Worm (Caenorhabditis elegans): Measurements from ENCODE around the gene grd-5.

ce11 chrV:8667230-8668021, 48.6 kb downstream of the grd-5 start:
- no peak for TF ChIP-seq nhr-11 (tag; optimal IDR thresholded peaks at IDR 0.05)
- no peak for TF ChIP-seq nhr-77 (tag; optimal IDR thresholded peaks at IDR 0.05)
- TF ChIP-seq alr-1 (tag; optimal IDR thresholded peaks at IDR 0.05; ENCODE audit: borderline replicate concordance): no peak
- no peak for TF ChIP-seq ama-1 (optimal IDR thresholded peaks at IDR 0.05)
- no peak for TF ChIP-seq egl-27 (tag; optimal IDR thresholded peaks at IDR 0.05)
- TF ChIP-seq zag-1 (tag; optimal IDR thresholded peaks at IDR 0.05): no peak
- TF ChIP-seq ceh-82 (tag; optimal IDR thresholded peaks at IDR 0.05): no peak
- no peak for TF ChIP-seq dpl-1 (GFP tag; optimal IDR thresholded peaks at IDR 0.05)
- TF ChIP-seq nhr-12 (tag; optimal IDR thresholded peaks at IDR 0.05): no peak
- TF ChIP-seq jun-1 (tag; optimal IDR thresholded peaks at IDR 0.05): no peak
- TF ChIP-seq ces-1 (GFP tag; optimal IDR thresholded peaks at IDR 0.05): no peak
- TF ChIP-seq lin-15B (tag; optimal IDR thresholded peaks at IDR 0.05): no peak
- TF ChIP-seq sptf-1 (tag; optimal IDR thresholded peaks at IDR 0.05): no peak
